Worm (Caenorhabditis elegans): ENCODE measurements around the gene sri-32.

Gene sri-32

ce11 chrII:3105765-3106164, 48.5 kb downstream of the sri-32 start, which contains the start of gene clec-122:
Gene clec-122 (plus strand): TSS chrII:3106065.
- TF ChIP-seq ceh-44 (GFP tag; IDR thresholded peaks at IDR 0.05) (no peak), nhr-11 (tag; optimal IDR thresholded peaks at IDR 0.05) (no peak), dve-1 (tag; optimal IDR thresholded peaks at IDR 0.05; ENCODE audit: insufficient read depth) (no peak), hlh-11 (tag; optimal IDR thresholded peaks at IDR 0.05) (no peak), rbr-2 (tag; optimal IDR thresholded peaks at IDR 0.05) (no peak), lin-29 (GFP tag; IDR thresholded peaks at IDR 0.05) (no peak), ceh-62 (tag; optimal IDR thresholded peaks at IDR 0.05) (no peak), ztf-11 (tag; optimal IDR thresholded peaks at IDR 0.05) (no peak), pha-4 (GFP tag; IDR thresholded peaks at IDR 0.05) (no peak), pha-4 (tag; optimal IDR thresholded peaks at IDR 0.05) (no peak), set-16 (GFP tag; IDR thresholded peaks at IDR 0.05) (no peak), mes-2 (tag; optimal IDR thresholded peaks at IDR 0.05; ENCODE audit: poor library complexity, severe bottlenecking) (no peak)

Measured in whole organism, L4 larva.